Worm (Caenorhabditis elegans) whole organism, late embryonic: ENCODE data around the gene uncp-18.

Source experiments
- C08G9.2 ChIP-seq: sonication (generic microtip); optimal IDR thresholded peaks from 2 replicates; lab custom pipeline; 2016; ENCODE audit warnings: mild to moderate bottlenecking, missing genetic modification characterization, moderate library complexity, missing compliant biosample characterization
- C38D4.7 ChIP-seq: fragments of 200-800 bp; sonication (Bioruptor generic); optimal IDR thresholded peaks from 2 replicates; lab custom pipeline; 2018; ENCODE audit warnings: mild to moderate bottlenecking, missing genetic modification characterization, moderate library complexity, missing compliant biosample characterization
- F13H6.1 ChIP-seq: sonication (generic microtip); optimal IDR thresholded peaks from 2 replicates; lab custom pipeline; 2016; ENCODE audit warnings: missing genetic modification characterization, missing compliant biosample characterization
- K09A11.1 ChIP-seq: sonication (generic microtip); optimal IDR thresholded peaks from 2 replicates; lab custom pipeline; 2017; ENCODE audit warnings: antibody characterized with exemption, mild to moderate bottlenecking, missing genetic modification characterization, missing compliant biosample characterization; ENCODE audit not compliant: insufficient read depth
- ahr-1 ChIP-seq: sonication (generic microtip); optimal IDR thresholded peaks from 2 replicates; lab custom pipeline; 2016; ENCODE audit warnings: missing genetic modification characterization, missing compliant biosample characterization
- ama-1 ChIP-seq: fragments of 150-350 bp; optimal IDR thresholded peaks from 2 replicates; lab custom pipeline; 2014
- ceh-18 ChIP-seq: sonication (generic microtip); optimal IDR thresholded peaks from 2 replicates; lab custom pipeline; 2016; ENCODE audit warnings: missing genetic modification characterization, missing compliant biosample characterization
- ceh-22 ChIP-seq: sonication (generic microtip); optimal IDR thresholded peaks from 2 replicates; lab custom pipeline; 2017; ENCODE audit warnings: missing biosample characterization, missing genetic modification characterization
- ceh-30 ChIP-seq: fragments of 150-350 bp; optimal IDR thresholded peaks from 2 replicates; lab custom pipeline; 2014; ENCODE audit warnings: missing biosample characterization, missing genetic modification characterization
- ceh-31 ChIP-seq: sonication (generic microtip); optimal IDR thresholded peaks from 2 replicates; lab custom pipeline; 2016; ENCODE audit warnings: missing genetic modification characterization, missing compliant biosample characterization
- ceh-45 ChIP-seq: fragments of 200-800 bp; sonication (Bioruptor generic); IDR thresholded peaks from 2 replicates; pipeline ENCODE4 v1.3.6; 2022; ENCODE audit warnings: missing genetic modification reagents, missing genetic modification characterization, missing compliant biosample characterization
- ceh-48 ChIP-seq: sonication (generic microtip); optimal IDR thresholded peaks from 2 replicates; lab custom pipeline; 2016; ENCODE audit warnings: missing genetic modification characterization, inconsistent platforms, missing compliant biosample characterization
- ceh-9 ChIP-seq: sonication (generic microtip); optimal IDR thresholded peaks from 2 replicates; lab custom pipeline; 2016; ENCODE audit warnings: mild to moderate bottlenecking, missing genetic modification characterization, inconsistent platforms, missing compliant biosample characterization
- che-1 ChIP-seq: sonication (generic microtip); optimal IDR thresholded peaks from 2 replicates; lab custom pipeline; 2016; ENCODE audit warnings: mild to moderate bottlenecking, missing genetic modification characterization, missing compliant biosample characterization
- dve-1 ChIP-seq: sonication (generic microtip); optimal IDR thresholded peaks from 2 replicates; lab custom pipeline; 2017; ENCODE audit warnings: antibody characterized with exemption, mild to moderate bottlenecking, missing genetic modification characterization, missing compliant biosample characterization
- elt-4 ChIP-seq: sonication (generic microtip); optimal IDR thresholded peaks from 2 replicates; lab custom pipeline; 2016; ENCODE audit warnings: missing genetic modification characterization, missing compliant biosample characterization
- eyg-1 ChIP-seq: sonication (generic microtip); optimal IDR thresholded peaks from 2 replicates; lab custom pipeline; 2016; ENCODE audit warnings: missing genotype, missing genetic modification characterization, missing compliant biosample characterization
- fax-1 ChIP-seq: sonication (generic microtip); optimal IDR thresholded peaks from 2 replicates; lab custom pipeline; 2016; ENCODE audit warnings: missing genotype, missing genetic modification characterization, missing compliant biosample characterization
- hlh-15 ChIP-seq: sonication (generic microtip); optimal IDR thresholded peaks from 2 replicates; lab custom pipeline; 2016; ENCODE audit warnings: missing genetic modification characterization, missing compliant biosample characterization
- hlh-30 ChIP-seq: sonication (generic microtip); optimal IDR thresholded peaks from 2 replicates; lab custom pipeline; 2017; ENCODE audit warnings: antibody characterized with exemption, missing genetic modification characterization, missing compliant biosample characterization; ENCODE audit not compliant: insufficient read depth
- hlh-6 ChIP-seq: sonication (generic microtip); optimal IDR thresholded peaks from 2 replicates; lab custom pipeline; 2016; ENCODE audit warnings: missing genotype, missing genetic modification characterization, missing compliant biosample characterization
- hlh-8 ChIP-seq: sonication (generic microtip); optimal IDR thresholded peaks from 2 replicates; lab custom pipeline; 2016; ENCODE audit warnings: missing genotype, missing genetic modification characterization, missing compliant biosample characterization
- madf-2 ChIP-seq: sonication (generic microtip); optimal IDR thresholded peaks from 2 replicates; lab custom pipeline; 2017; ENCODE audit warnings: missing genetic modification characterization, missing compliant biosample characterization
- nfya-1 ChIP-seq: sonication (generic microtip); optimal IDR thresholded peaks from 2 replicates; lab custom pipeline; 2017; ENCODE audit warnings: missing genetic modification characterization, mild to moderate bottlenecking, missing compliant biosample characterization, antibody characterized with exemption, moderate library complexity
- nhr-11 ChIP-seq: fragments of 150-350 bp; optimal IDR thresholded peaks from 2 replicates; lab custom pipeline; 2014; ENCODE audit warnings: missing biosample characterization, missing genetic modification characterization
- nhr-232 ChIP-seq: sonication (generic microtip); optimal IDR thresholded peaks from 2 replicates; lab custom pipeline; 2016; ENCODE audit warnings: missing genetic modification characterization, missing compliant biosample characterization
- npax-4 ChIP-seq: sonication (generic microtip); optimal IDR thresholded peaks from 2 replicates; lab custom pipeline; 2016; ENCODE audit warnings: missing genetic modification characterization, missing compliant biosample characterization
- odd-2 ChIP-seq: sonication (generic microtip); optimal IDR thresholded peaks from 2 replicates; lab custom pipeline; 2017; ENCODE audit warnings: antibody characterized with exemption, mild to moderate bottlenecking, missing genetic modification characterization, missing compliant biosample characterization
- pag-3 ChIP-seq: sonication (generic microtip); optimal IDR thresholded peaks from 2 replicates; lab custom pipeline; 2016; ENCODE audit warnings: missing compliant biosample characterization, missing genetic modification characterization, borderline replicate concordance
- pat-9 ChIP-seq: fragments of 200-800 bp; sonication (Bioruptor generic); optimal IDR thresholded peaks from 2 replicates; lab custom pipeline; 2018; ENCODE audit warnings: mild to moderate bottlenecking, missing genetic modification characterization, moderate library complexity, missing compliant biosample characterization
- pha-2 ChIP-seq: sonication (generic microtip); optimal IDR thresholded peaks from 2 replicates; lab custom pipeline; 2017; ENCODE audit warnings: mild to moderate bottlenecking, missing genetic modification characterization, missing compliant biosample characterization
- pqm-1 ChIP-seq: sonication (generic microtip); optimal IDR thresholded peaks from 2 replicates; lab custom pipeline; 2016; ENCODE audit warnings: missing genetic modification characterization, missing compliant biosample characterization
- pros-1 ChIP-seq: fragments of 150-350 bp; optimal IDR thresholded peaks from 2 replicates; lab custom pipeline; 2014; ENCODE audit warnings: missing biosample characterization, missing genetic modification reagents, missing genetic modification characterization
- ref-2 ChIP-seq: sonication (generic microtip); optimal IDR thresholded peaks from 2 replicates; lab custom pipeline; 2016; ENCODE audit warnings: missing genetic modification characterization, missing compliant biosample characterization
- rnt-1 ChIP-seq: sonication (generic microtip); optimal IDR thresholded peaks from 2 replicates; lab custom pipeline; 2016; ENCODE audit warnings: missing genetic modification characterization, missing compliant biosample characterization
- tbx-2 ChIP-seq: sonication (generic microtip); optimal IDR thresholded peaks from 2 replicates; lab custom pipeline; 2016; ENCODE audit warnings: missing genetic modification characterization, missing compliant biosample characterization
- unc-42 ChIP-seq: sonication (generic microtip); optimal IDR thresholded peaks from 2 replicates; lab custom pipeline; 2016; ENCODE audit warnings: missing genotype, missing genetic modification characterization, missing compliant biosample characterization
- unc-55 ChIP-seq: sonication (generic microtip); optimal IDR thresholded peaks from 2 replicates; lab custom pipeline; 2017; ENCODE audit warnings: missing biosample characterization, missing genetic modification reagents, missing genetic modification characterization
- ztf-16 ChIP-seq: sonication (generic microtip); optimal IDR thresholded peaks from 2 replicates; lab custom pipeline; 2017; ENCODE audit warnings: missing genetic modification characterization, missing compliant biosample characterization

Gene uncp-18

ce11 chrIV:390279-390678 lies at the start of gene uncp-18, which contains the start of gene ears-2 (continued):
- TF ChIP-seq K09A11.1 (tag; lab: Kevin White, UChicago) (peak; percentile 97), hlh-15 (tag; lab: Kevin White, UChicago) (peak; percentile 99), elt-4 (tag; lab: Kevin White, UChicago) (peak; percentile 60), fax-1 (peak; percentile 99), F13H6.1 (tag; lab: Kevin White, UChicago) (peak; percentile 98), ztf-16 (peak; percentile 99), pqm-1 (tag; lab: Kevin White, UChicago) (peak; percentile 97), pat-9 (tag; lab: Kevin White, UChicago) (peak; percentile 99), ceh-22 (peak; percentile 69), ceh-48 (tag; lab: Kevin White, UChicago) (peak; percentile 99), ceh-45 (GFP tag; lab: Robert Waterston, UW) (peak; percentile 98), dve-1 (peak; percentile 58), rnt-1 (tag; lab: Kevin White, UChicago) (peak; percentile 99), ceh-9 (tag; lab: Kevin White, UChicago) (peak; percentile 68), nhr-232 (tag; lab: Kevin White, UChicago) (peak; percentile 83), C38D4.7 (peak; percentile 95)

- TF ChIP-seq hlh-30 (tag; lab: Kevin White, UChicago) (no peak), ref-2 (no peak), ahr-1 (tag; lab: Kevin White, UChicago) (no peak), ceh-18 (tag; lab: Kevin White, UChicago) (no peak)
Measured at ce11 chrIV:343279-343678, 47.1 kb upstream of the uncp-18 start.

ce11 chrIV:364983-365382 lies 25.4 kb upstream of the uncp-18 start:
- TF ChIP-seq madf-2 (tag; lab: Kevin White, UChicago) (no peak), ref-2 (no peak), ceh-9 (tag; lab: Kevin White, UChicago) (no peak), ceh-31 (tag; lab: Kevin White, UChicago) (no peak), hlh-6 (tag; lab: Kevin White, UChicago) (no peak), C08G9.2 (no peak), hlh-30 (tag; lab: Kevin White, UChicago) (peak; percentile 28), pha-2 (no peak), ceh-48 (tag; lab: Kevin White, UChicago) (no peak), pqm-1 (tag; lab: Kevin White, UChicago) (no peak), unc-55 (peak; percentile 11), odd-2 (no peak), che-1 (no peak), nhr-11 (tag; lab: Kevin White, UChicago) (no peak), tbx-2 (tag; lab: Kevin White, UChicago) (no peak), ceh-18 (tag; lab: Kevin White, UChicago) (peak; percentile 16), hlh-8 (tag; lab: Kevin White, UChicago) (no peak), ahr-1 (tag; lab: Kevin White, UChicago) (no peak)

- TF ChIP-seq pqm-1 (tag; lab: Kevin White, UChicago): no peak
- no peak for TF ChIP-seq hlh-15 (tag; lab: Kevin White, UChicago)
- no peak for TF ChIP-seq pag-3
- TF ChIP-seq nfya-1 (tag; lab: Kevin White, UChicago): peak; percentile 27
- no peak for TF ChIP-seq pros-1 (tag; lab: Kevin White, UChicago)
- TF ChIP-seq ama-1: no peak
- TF ChIP-seq dve-1: no peak
- peak; percentile 60 for TF ChIP-seq ceh-31 (tag; lab: Kevin White, UChicago)
- TF ChIP-seq ceh-30 (tag; lab: Kevin White, UChicago): no peak
- no peak for TF ChIP-seq ceh-9 (tag; lab: Kevin White, UChicago)
- TF ChIP-seq tbx-2 (tag; lab: Kevin White, UChicago): peak; percentile 18
- TF ChIP-seq unc-55: peak; percentile 73
- TF ChIP-seq eyg-1 (tag; lab: Kevin White, UChicago): no peak
- TF ChIP-seq hlh-30 (tag; lab: Kevin White, UChicago): no peak
- TF ChIP-seq C08G9.2: no peak
- peak; percentile 6 for TF ChIP-seq ceh-18 (tag; lab: Kevin White, UChicago)
- no peak for TF ChIP-seq ceh-48 (tag; lab: Kevin White, UChicago)
- TF ChIP-seq npax-4 (tag; lab: Kevin White, UChicago): no peak
- peak; percentile 53 for TF ChIP-seq unc-42 (tag; lab: Kevin White, UChicago)
Measured at ce11 chrIV:366406-366805, 24.0 kb upstream of the uncp-18 start.
